Worm (Caenorhabditis elegans) whole organism, L4 larva: Measurements from ENCODE around the gene B0294.3.
A peak's percentile ranks its signal among the peaks of the same experiment; 100 is the strongest.

Experiments used
- T20F7.1 ChIP-seq: fragments of 200-800 bp; sonication (Bioruptor generic); optimal IDR thresholded peaks from 2 replicates; lab custom pipeline; 2018; ENCODE audit warnings: mild to moderate bottlenecking, missing genetic modification characterization, missing compliant biosample characterization
- daf-12 ChIP-seq: fragments of 150-350 bp; optimal IDR thresholded peaks from 2 replicates; lab custom pipeline; 2014; ENCODE audit warnings: missing biosample characterization, missing genetic modification reagents, missing genetic modification characterization
- fos-1 ChIP-seq: fragments of 150-350 bp; optimal IDR thresholded peaks from 2 replicates; lab custom pipeline; 2014; ENCODE audit warnings: missing biosample characterization, missing genetic modification characterization
- jun-1 ChIP-seq: fragments of 150-350 bp; optimal IDR thresholded peaks from 2 replicates; lab custom pipeline; 2014; ENCODE audit warnings: missing biosample characterization, missing genetic modification reagents, missing genetic modification characterization
- lsy-2 ChIP-seq, 2 experiments: fragments of 150-350 bp in 1 of 2; sonication (generic microtip) in 1 of 2; optimal IDR thresholded peaks; 2 replicates each; lab custom pipeline; 2014 to 2017; ENCODE audit warnings: missing biosample characterization in 2 of 2, missing genetic modification characterization in 2 of 2
- nhr-28 ChIP-seq: fragments of 150-350 bp; optimal IDR thresholded peaks from 2 replicates; lab custom pipeline; 2014; ENCODE audit warnings: missing biosample characterization, missing genetic modification characterization
- nhr-76 ChIP-seq: fragments of 150-350 bp; optimal IDR thresholded peaks from 2 replicates; lab custom pipeline; 2014; ENCODE audit warnings: missing biosample characterization, missing genetic modification characterization
- snpc-4 ChIP-seq: fragments of 150-350 bp; optimal IDR thresholded peaks from 2 replicates; lab custom pipeline; 2014; ENCODE audit warnings: missing biosample characterization, missing genetic modification characterization
- unc-62 ChIP-seq, 3 experiments: fragments of 150-350 bp in 1 of 3; sonication (generic microtip); optimal IDR thresholded peaks in 2 of 3; peaks in 1 of 3; 1 replicate in 1 of 3; 2 replicates in 2 of 3; lab custom pipeline; 2014 to 2017; ENCODE audit warnings: missing biosample characterization in 3 of 3, missing genetic modification characterization in 3 of 3, missing genetic modification reagents in 3 of 3, missing genotype in 1 of 3

ce11 chrX:1935438-1935837 lies 43.5 kb downstream of the B0294.3 start:
- TF ChIP-seq lsy-2 (tag; optimal IDR thresholded peaks at IDR 0.05; lab: Kevin White, UChicago) (no peak), daf-12 (no peak), nhr-76 (tag; lab: Kevin White, UChicago) (no peak), jun-1 (no peak), fos-1 (tag; lab: Kevin White, UChicago) (no peak), snpc-4 (no peak), T20F7.1 (GFP tag; lab: Kevin White, UChicago) (no peak), nhr-28 (tag; lab: Kevin White, UChicago) (no peak), unc-62 (GFP tag; optimal IDR thresholded peaks at IDR 0.05 in 1 of 2; lab: Kevin White, UChicago) (peak in 1 of 2 experiments; percentile 95), unc-62 (tag; optimal IDR thresholded peaks at IDR 0.05; lab: Kevin White, UChicago) (no peak)
